Fruit fly (Drosophila melanogaster) whole organism, prepupa: ENCODE data around the gene PMP34.

Experiments
- CG11294 ChIP-seq: fragments of 200-800 bp; sonication (Bioruptor generic); IDR thresholded peaks from 2 replicates; pipeline ENCODE4 v1.3.6; 2022; ENCODE audit warnings: missing biosample characterization, missing genetic modification characterization
- CG16779 ChIP-seq: fragments of 200-800 bp; sonication (Bioruptor generic); optimal IDR thresholded peaks from 3 replicates; lab custom pipeline; 2017; ENCODE audit warnings: missing biosample characterization, mild to moderate bottlenecking, missing genetic modification characterization
- CG8119 ChIP-seq: fragments of 200-800 bp; sonication (Bioruptor generic); IDR thresholded peaks from 3 replicates; pipeline ENCODE4 v1.3.6; 2022; ENCODE audit warnings: missing biosample characterization, missing genetic modification characterization
- CG9139 ChIP-seq: fragments of 200-800 bp; sonication (Bioruptor generic); optimal IDR thresholded peaks from 3 replicates; lab custom pipeline; 2017; ENCODE audit warnings: missing biosample characterization, mild to moderate bottlenecking, missing genetic modification characterization
- Ets96B ChIP-seq: fragments of 200-800 bp; optimal IDR thresholded peaks from 2 replicates; lab custom pipeline; 2019; ENCODE audit warnings: missing biosample characterization, mild to moderate bottlenecking, missing genetic modification characterization, moderate library complexity
- Lpt ChIP-seq: fragments of 200-800 bp; sonication (Bioruptor generic); optimal IDR thresholded peaks from 3 replicates; lab custom pipeline; 2016; ENCODE audit warnings: missing biosample characterization, missing genetic modification characterization
- Sox102F ChIP-seq: fragments of 200-800 bp; sonication (Bioruptor generic); optimal IDR thresholded peaks from 2 replicates; lab custom pipeline; 2016; ENCODE audit warnings: missing biosample characterization, mild to moderate bottlenecking, missing genetic modification characterization
- Sox15 ChIP-seq: fragments of 200-800 bp; sonication (Bioruptor generic); optimal IDR thresholded peaks from 3 replicates; lab custom pipeline; 2016; ENCODE audit warnings: missing biosample characterization, missing genetic modification characterization
- cyc ChIP-seq: fragments of 200-800 bp; sonication (Bioruptor generic); optimal IDR thresholded peaks from 3 replicates; lab custom pipeline; 2016; ENCODE audit warnings: missing biosample characterization, missing genetic modification characterization
- fd59A ChIP-seq: fragments of 200-800 bp; sonication (Bioruptor generic); optimal IDR thresholded peaks from 2 replicates; lab custom pipeline; 2017; ENCODE audit warnings: missing biosample characterization, mild to moderate bottlenecking, missing genetic modification characterization, missing genetic modification reagents

DNA sequence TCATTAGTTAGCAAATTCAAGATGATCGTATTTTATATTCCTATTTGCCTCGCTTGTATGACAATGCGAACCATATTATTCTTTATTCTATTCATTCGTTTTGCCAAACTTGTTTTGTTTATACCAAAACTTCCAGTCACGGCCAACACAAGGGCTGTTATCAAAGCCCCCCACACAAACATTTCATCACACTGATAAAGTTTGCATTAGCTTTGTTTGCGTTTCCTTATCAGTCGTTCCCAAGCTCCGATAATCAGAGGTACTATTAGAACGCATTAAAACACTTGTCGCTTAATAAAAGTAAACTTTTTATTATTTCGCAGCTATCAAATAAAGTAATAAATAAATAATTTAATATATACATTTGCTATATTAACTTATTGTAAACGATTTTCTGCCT lies 24.8 kb upstream of the PMP34 start:
- no peak for TF ChIP-seq CG8119 (GFP tag; lab: Robert Waterston, UW)
- no peak for TF ChIP-seq fd59A (GFP tag; lab: Kevin White, UChicago)
- no peak for TF ChIP-seq Ets96B (tag; lab: Kevin White, UChicago)
- no peak for TF ChIP-seq CG9139 (GFP tag; lab: Kevin White, UChicago)
- no peak for TF ChIP-seq Lpt (GFP tag; lab: Kevin White, UChicago)
- no peak for TF ChIP-seq cyc (GFP tag; lab: Kevin White, UChicago)
- TF ChIP-seq CG16779: no peak
- no peak for TF ChIP-seq CG11294
- no peak for TF ChIP-seq Sox102F (GFP tag; lab: Kevin White, UChicago)
- TF ChIP-seq Sox15 (GFP tag; lab: Kevin White, UChicago): no peak
